Fruit fly (Drosophila melanogaster) whole organism, wandering third instar larva: ENCODE results near the gene defl.

Experiments used
- Abd-B ChIP-seq: fragments of >200 bp; optimal IDR thresholded peaks from 2 replicates; lab custom pipeline; 2017; ENCODE audit warnings: missing biosample characterization, missing genetic modification characterization
- CG9705 ChIP-seq: fragments of 200-800 bp; sonication (Bioruptor generic); optimal IDR thresholded peaks from 2 replicates; lab custom pipeline; 2018; ENCODE audit warnings: missing biosample characterization, mild to moderate bottlenecking, missing genetic modification characterization
- CrebA ChIP-seq: fragments of 200-800 bp; sonication (Bioruptor generic); optimal IDR thresholded peaks from 2 replicates; lab custom pipeline; 2016; ENCODE audit warnings: missing biosample characterization, mild to moderate bottlenecking, missing genetic modification characterization, borderline replicate concordance
- Dif ChIP-seq: fragments of 200-275, 200-300 bp; sonication (Bioruptor generic); optimal IDR thresholded peaks from 2 replicates; lab custom pipeline; 2018; ENCODE audit warnings: missing biosample characterization, missing genetic modification characterization; ENCODE audit not compliant: partially characterized antibody
- GATAd ChIP-seq: sonication (Bioruptor generic); optimal IDR thresholded peaks from 2 replicates; lab custom pipeline; 2016; ENCODE audit warnings: missing biosample characterization, missing genetic modification characterization
- HLH106 ChIP-seq: fragments of 200-800 bp; optimal IDR thresholded peaks from 3 replicates; lab custom pipeline; 2019; ENCODE audit warnings: missing biosample characterization, mild to moderate bottlenecking, missing genetic modification characterization, moderate library complexity
- Hnf4 ChIP-seq: fragments of 200-800 bp; sonication (Bioruptor generic); optimal IDR thresholded peaks from 2 replicates; lab custom pipeline; 2016; ENCODE audit warnings: missing biosample characterization, mild to moderate bottlenecking, missing genetic modification characterization
- Hr78 ChIP-seq: fragments of >200 bp; optimal IDR thresholded peaks from 2 replicates; lab custom pipeline; 2017; ENCODE audit warnings: missing biosample characterization, missing genetic modification characterization
- Hr83 ChIP-seq: fragments of 200-300 bp; sonication (Bioruptor generic); optimal IDR thresholded peaks from 2 replicates; lab custom pipeline; 2016; ENCODE audit warnings: missing biosample characterization, mild to moderate bottlenecking, missing genetic modification characterization, moderate library complexity; ENCODE audit not compliant: poor library complexity, severe bottlenecking
- Jra ChIP-seq: sonication (Bioruptor generic); optimal IDR thresholded peaks from 2 replicates; lab custom pipeline; 2016; ENCODE audit warnings: missing biosample characterization, missing genetic modification characterization
- Mio ChIP-seq: sonication (Bioruptor generic); optimal IDR thresholded peaks from 2 replicates; lab custom pipeline; 2016; ENCODE audit warnings: missing biosample characterization, missing genetic modification characterization
- Myc ChIP-seq: fragments of >200 bp; optimal IDR thresholded peaks from 2 replicates; lab custom pipeline; 2017
- N ChIP-seq: fragments of >200 bp; optimal IDR thresholded peaks from 2 replicates; lab custom pipeline; 2018; ENCODE audit warnings: missing biosample characterization, missing external identifiers, missing genetic modification characterization
- OdsH ChIP-seq: fragments of 200-800 bp; sonication (Bioruptor generic); optimal IDR thresholded peaks from 2 replicates; lab custom pipeline; 2016; ENCODE audit warnings: missing biosample characterization, mild to moderate bottlenecking, missing genetic modification characterization
- Rel ChIP-seq, 2 experiments: fragments of 200-800 bp; sonication (Bioruptor generic) in 1 of 2; optimal IDR thresholded peaks; 2 replicates in 1 of 2; 3 replicates in 1 of 2; lab custom pipeline; 2016 to 2019; ENCODE audit warnings: mild to moderate bottlenecking in 2 of 2, missing biosample characterization in 2 of 2, missing genetic modification characterization in 2 of 2, moderate library complexity in 1 of 2
- Sp1 ChIP-seq: fragments of 200-800 bp; sonication (Bioruptor generic); optimal IDR thresholded peaks from 3 replicates; lab custom pipeline; 2019; ENCODE audit warnings: missing biosample characterization, mild to moderate bottlenecking, missing genetic modification characterization, moderate library complexity
- Vsx2 ChIP-seq: fragments of 200-300, 225-300 bp; sonication (Bioruptor generic); optimal IDR thresholded peaks from 2 replicates; lab custom pipeline; 2018; ENCODE audit warnings: missing biosample characterization, missing genetic modification characterization; ENCODE audit not compliant: partially characterized antibody
- br ChIP-seq: fragments of 200-800 bp; sonication (Bioruptor generic); optimal IDR thresholded peaks from 2 replicates; lab custom pipeline; 2016; ENCODE audit warnings: missing biosample characterization, missing genetic modification characterization
- brk ChIP-seq: fragments of 200-800 bp; sonication (Bioruptor generic); optimal IDR thresholded peaks from 2 replicates; lab custom pipeline; 2016; ENCODE audit warnings: missing biosample characterization, mild to moderate bottlenecking, missing genetic modification characterization
- dl ChIP-seq, 2 experiments: fragments of 175-275, 200-275 bp in 1 of 2; fragments of 200-275 bp in 1 of 2; sonication (Bioruptor generic); optimal IDR thresholded peaks; lab custom pipeline; 2018; ENCODE audit warnings: mild to moderate bottlenecking in 2 of 2, missing biosample characterization in 2 of 2, missing genetic modification characterization in 2 of 2, moderate library complexity in 2 of 2; ENCODE audit not compliant: partially characterized antibody in 2 of 2, insufficient read depth in 1 of 2
- dmrt93B ChIP-seq: fragments of 200-800 bp; sonication (Bioruptor generic); optimal IDR thresholded peaks from 2 replicates; lab custom pipeline; 2018; ENCODE audit warnings: missing biosample characterization, mild to moderate bottlenecking, missing genetic modification characterization
- dsf ChIP-seq: sonication (Bioruptor generic); optimal IDR thresholded peaks from 2 replicates; lab custom pipeline; 2016; ENCODE audit warnings: missing biosample characterization, missing genetic modification characterization, borderline replicate concordance
- foxo ChIP-seq, 2 experiments: fragments of 200-800 bp; sonication (Bioruptor generic); optimal IDR thresholded peaks; 2 replicates in 1 of 2; 3 replicates in 1 of 2; lab custom pipeline; 2016 to 2017; ENCODE audit warnings: missing biosample characterization in 2 of 2, missing genetic modification characterization in 2 of 2
- fru ChIP-seq: fragments of 200-800 bp; sonication (Bioruptor generic); optimal IDR thresholded peaks from 3 replicates; lab custom pipeline; 2016; ENCODE audit warnings: missing biosample characterization, mild to moderate bottlenecking, missing genetic modification characterization
- h ChIP-seq: fragments of 200-800 bp; sonication (Bioruptor generic); optimal IDR thresholded peaks from 3 replicates; lab custom pipeline; 2016; ENCODE audit warnings: missing biosample characterization, mild to moderate bottlenecking, missing genetic modification characterization
- lola ChIP-seq: fragments of >200 bp; optimal IDR thresholded peaks from 2 replicates; lab custom pipeline; 2017; ENCODE audit warnings: missing biosample characterization, missing genetic modification characterization
- pan ChIP-seq: fragments of >200 bp; optimal IDR thresholded peaks from 2 replicates; lab custom pipeline; 2017
- psq ChIP-seq: fragments of 200-800 bp; sonication (Bioruptor generic); optimal IDR thresholded peaks from 3 replicates; lab custom pipeline; 2017; ENCODE audit warnings: missing biosample characterization, mild to moderate bottlenecking, missing genetic modification characterization, moderate library complexity
- rgr ChIP-seq: fragments of 200-800 bp; sonication (Bioruptor generic); optimal IDR thresholded peaks from 3 replicates; lab custom pipeline; 2016; ENCODE audit warnings: missing biosample characterization, mild to moderate bottlenecking, missing genetic modification characterization
- sage ChIP-seq: fragments of 200-800 bp; sonication (Bioruptor generic); optimal IDR thresholded peaks from 2 replicates; lab custom pipeline; 2016; ENCODE audit warnings: missing biosample characterization, mild to moderate bottlenecking, missing genetic modification characterization
- sv ChIP-seq: fragments of 200-800 bp; sonication (Bioruptor generic); optimal IDR thresholded peaks from 3 replicates; lab custom pipeline; 2016; ENCODE audit warnings: missing biosample characterization, missing genetic modification characterization
- usp ChIP-seq: fragments of >200 bp; optimal IDR thresholded peaks from 2 replicates; lab custom pipeline; 2017; ENCODE audit warnings: missing biosample characterization, missing genetic modification characterization
- woc ChIP-seq: sonication (Bioruptor generic); optimal IDR thresholded peaks from 2 replicates; lab custom pipeline; 2016; ENCODE audit warnings: missing biosample characterization, mild to moderate bottlenecking, missing genetic modification characterization

defl gene

dm6 chr3L:9714537-9715144 is 8.6 kb upstream of the defl start:
- TF ChIP-seq sv (GFP tag; lab: Kevin White, UChicago): no peak
- no peak for TF ChIP-seq woc (GFP tag; lab: Kevin White, UChicago)
- no peak for TF ChIP-seq Sp1 (GFP tag; lab: Kevin White, UChicago)
- TF ChIP-seq fru: no peak
- no peak for TF ChIP-seq lola
- no peak for TF ChIP-seq usp
- no peak for TF ChIP-seq psq (GFP tag; lab: Kevin White, UChicago)
- no peak for TF ChIP-seq GATAd (GFP tag; lab: Kevin White, UChicago)
- TF ChIP-seq Mio (GFP tag; lab: Kevin White, UChicago): no peak
- TF ChIP-seq Rel (GFP tag; optimal IDR thresholded peaks at IDR 0.05; lab: Kevin White, UChicago): no peak
- TF ChIP-seq Rel (tag; optimal IDR thresholded peaks at IDR 0.05; lab: Kevin White, UChicago): peak; percentile 100
- no peak for TF ChIP-seq Hr78 (GFP tag; lab: Kevin White, UChicago)
- no peak for TF ChIP-seq dmrt93B (GFP tag; lab: Kevin White, UChicago)
- peak; percentile 34 for TF ChIP-seq Abd-B
- TF ChIP-seq pan (lab: Kevin White, UChicago): no peak
- TF ChIP-seq Hnf4: no peak
- peak; percentile 36 for TF ChIP-seq Dif (GFP tag; lab: Kevin White, UChicago)
- no peak for TF ChIP-seq foxo (GFP tag; optimal IDR thresholded peaks at IDR 0.05; lab: Kevin White, UChicago)
- TF ChIP-seq HLH106 (tag; lab: Kevin White, UChicago): no peak
- TF ChIP-seq Hr83 (GFP tag; lab: Kevin White, UChicago): peak; percentile 57
- TF ChIP-seq CrebA: no peak
- no peak for TF ChIP-seq Jra (GFP tag; lab: Kevin White, UChicago)
- TF ChIP-seq CG9705 (GFP tag; lab: Kevin White, UChicago): no peak
- TF ChIP-seq N (GFP tag; lab: Kevin White, UChicago): no peak
- TF ChIP-seq sage: no peak
- TF ChIP-seq, all 38 proteins: peak for 4

- TF ChIP-seq Rel (GFP tag; optimal IDR thresholded peaks at IDR 0.05; lab: Kevin White, UChicago): no peak
- peak; percentile 90 for TF ChIP-seq Rel (tag; optimal IDR thresholded peaks at IDR 0.05; lab: Kevin White, UChicago)
- TF ChIP-seq Vsx2: no peak
Observed at dm6 chr3L:9716595-9716994, 6.6 kb upstream of the defl start.

DNA sequence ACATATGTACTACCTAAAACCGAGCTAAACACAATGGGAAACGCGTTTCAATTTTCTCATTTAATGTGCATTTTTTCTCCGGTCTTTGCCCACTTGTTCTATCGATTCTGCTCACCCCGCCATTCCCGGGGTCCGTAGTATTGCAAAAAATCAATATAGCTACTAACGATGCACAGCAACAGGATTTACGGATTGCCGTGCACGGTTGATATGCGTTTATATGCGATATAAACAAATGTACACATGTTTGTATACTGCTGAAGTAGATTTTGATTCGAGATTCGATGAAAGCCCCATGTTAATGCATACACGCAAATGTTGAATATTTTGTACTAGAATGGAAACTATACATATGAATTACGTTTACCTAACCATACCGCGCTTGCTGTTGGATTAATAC is 6.1 kb upstream of the defl start:
- TF ChIP-seq dmrt93B (GFP tag; lab: Kevin White, UChicago): no peak
- TF ChIP-seq CrebA: no peak
- no peak for TF ChIP-seq brk
- no peak for TF ChIP-seq dsf (GFP tag; lab: Kevin White, UChicago)
- TF ChIP-seq sv (GFP tag; lab: Kevin White, UChicago): no peak
- no peak for TF ChIP-seq br (GFP tag; lab: Kevin White, UChicago)
- TF ChIP-seq Abd-B: no peak
- TF ChIP-seq Vsx2: no peak
- TF ChIP-seq N (GFP tag; lab: Kevin White, UChicago): no peak
- TF ChIP-seq Dif (GFP tag; lab: Kevin White, UChicago): no peak
- TF ChIP-seq Rel (GFP tag; optimal IDR thresholded peaks at IDR 0.05; lab: Kevin White, UChicago): no peak
- no peak for TF ChIP-seq Rel (tag; optimal IDR thresholded peaks at IDR 0.05; lab: Kevin White, UChicago)
- TF ChIP-seq Myc: no peak
- TF ChIP-seq OdsH: no peak
- TF ChIP-seq sage: no peak

DNA sequence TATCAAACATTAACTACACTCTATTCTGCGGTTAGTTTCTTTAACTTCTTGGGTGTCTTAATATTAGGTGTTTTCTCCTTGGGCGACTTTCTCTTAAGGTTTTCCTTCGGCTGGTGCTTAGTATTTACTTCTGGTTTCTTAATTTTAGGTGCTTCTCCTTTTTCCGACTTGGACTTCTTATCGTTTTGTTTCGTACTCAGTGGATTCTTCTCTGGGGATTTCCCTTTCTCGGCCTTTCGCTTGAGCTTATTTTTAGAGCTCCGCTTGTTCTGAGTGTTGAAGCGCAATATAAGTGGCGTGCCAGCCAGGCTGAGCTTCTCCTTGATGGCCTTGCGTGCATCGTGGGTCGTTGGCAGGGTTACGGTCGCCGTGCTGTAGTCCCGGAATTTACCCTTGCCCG is 5.4 kb upstream of the defl start:
- TF ChIP-seq Abd-B: no peak
- TF ChIP-seq HLH106 (tag; lab: Kevin White, UChicago): no peak
- no peak for TF ChIP-seq Rel (GFP tag; optimal IDR thresholded peaks at IDR 0.05; lab: Kevin White, UChicago)
- peak; percentile 98 for TF ChIP-seq Rel (tag; optimal IDR thresholded peaks at IDR 0.05; lab: Kevin White, UChicago)
- no peak for TF ChIP-seq rgr (GFP tag; lab: Kevin White, UChicago)
- no peak for TF ChIP-seq Sp1 (GFP tag; lab: Kevin White, UChicago)
- no peak for TF ChIP-seq CrebA

dm6 chr3L:9718929-9719328 is 4.3 kb upstream of the defl start, which contains the start of the genes CG18178 and CG14174:
TSS of gene CG18178 (minus strand) at chr3L:9719144.
TSS of gene CG14174 (plus strand) at chr3L:9719328.
- TF ChIP-seq dl (GFP tag; optimal IDR thresholded peaks at IDR 0.05; lab: Kevin White, UChicago; ENCODE audit: insufficient read depth in 1 of 2, partially characterized antibody in 2 of 2): no peak
- TF ChIP-seq br (GFP tag; lab: Kevin White, UChicago): no peak
- TF ChIP-seq foxo (GFP tag; optimal IDR thresholded peaks at IDR 0.05; lab: Kevin White, UChicago): peak in 1 of 2 experiments; percentile 47
- TF ChIP-seq sv (GFP tag; lab: Kevin White, UChicago): peak; percentile 38
- no peak for TF ChIP-seq CrebA
- TF ChIP-seq Sp1 (GFP tag; lab: Kevin White, UChicago): peak; percentile 73
- TF ChIP-seq CG9705 (GFP tag; lab: Kevin White, UChicago): peak; percentile 70
- no peak for TF ChIP-seq Rel (GFP tag; optimal IDR thresholded peaks at IDR 0.05; lab: Kevin White, UChicago)
- TF ChIP-seq Rel (tag; optimal IDR thresholded peaks at IDR 0.05; lab: Kevin White, UChicago): peak; percentile 82
- peak; percentile 26 for TF ChIP-seq OdsH
- TF ChIP-seq rgr (GFP tag; lab: Kevin White, UChicago): peak; percentile 70
- TF ChIP-seq psq (GFP tag; lab: Kevin White, UChicago): peak; percentile 63
- peak; percentile 84 for TF ChIP-seq HLH106 (tag; lab: Kevin White, UChicago)
- TF ChIP-seq Myc: peak; percentile 90
- TF ChIP-seq h (GFP tag; lab: Kevin White, UChicago): peak; percentile 39
- TF ChIP-seq dmrt93B (GFP tag; lab: Kevin White, UChicago): peak; percentile 48
